Fruit fly (Drosophila melanogaster): Measurements from ENCODE around the gene CG32085.

DNA sequence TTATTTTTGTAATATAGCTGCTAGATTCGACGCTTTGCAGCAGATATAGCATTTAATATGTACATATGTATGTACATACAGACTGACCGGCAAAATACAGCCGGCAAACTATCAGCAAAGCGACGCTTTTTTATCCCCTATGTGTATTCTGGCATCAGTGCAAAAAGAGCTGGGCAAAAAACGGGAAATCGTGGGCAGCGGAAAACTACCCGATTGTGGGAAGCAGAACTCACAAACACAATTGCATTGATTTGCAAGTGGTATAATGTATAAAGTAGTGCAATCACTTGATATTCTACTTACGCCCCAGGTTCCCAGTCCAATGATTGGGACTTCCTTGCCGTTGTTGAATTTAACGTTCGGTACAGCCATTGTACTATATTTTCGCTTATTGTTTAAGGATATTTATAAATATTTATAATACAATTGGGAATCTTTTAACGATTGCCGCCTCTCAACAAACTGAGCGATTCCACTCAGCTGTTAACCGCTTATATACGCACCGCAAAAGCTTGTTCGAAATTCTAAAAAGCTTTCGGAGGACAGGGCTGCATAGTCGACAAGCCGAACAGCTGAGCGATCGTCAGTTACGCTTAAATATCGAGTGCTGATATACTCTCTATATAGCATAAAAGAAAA, 56.8 kb downstream of the CG32085 start:
- no peak for TF ChIP-seq eg (GFP tag; IDR thresholded peaks at IDR 0.05)
- no peak for TF ChIP-seq pdm3 (GFP tag; optimal IDR thresholded peaks at IDR 0.05)
- no peak for TF ChIP-seq achi (GFP tag; optimal IDR thresholded peaks at IDR 0.05)

Data from whole organism, prepupa.